Worm (Caenorhabditis elegans) whole organism, early embryonic: ENCODE results near the gene F42A9.6.

ENCODE experiments used
- aly-1 ChIP-seq: sonication (generic microtip); optimal IDR thresholded peaks from 2 replicates; lab custom pipeline; 2016; ENCODE audit warnings: missing genetic modification characterization, missing compliant biosample characterization
- ama-1 ChIP-seq: fragments of 150-350 bp; optimal IDR thresholded peaks from 2 replicates; lab custom pipeline; 2014
- ets-7 ChIP-seq: sonication (generic microtip); optimal IDR thresholded peaks from 2 replicates; lab custom pipeline; 2016; ENCODE audit warnings: missing genotype, missing genetic modification characterization, missing compliant biosample characterization
- flt-1 ChIP-seq: fragments of 200-800 bp; sonication (Bioruptor generic); IDR thresholded peaks from 2 replicates; pipeline ENCODE4 v1.3.6; 2022; ENCODE audit warnings: missing genetic modification characterization, missing compliant biosample characterization
- pes-1 ChIP-seq: fragments of 200-800 bp; sonication (Bioruptor generic); IDR thresholded peaks from 2 replicates; pipeline ENCODE4 v1.3.6; 2022; ENCODE audit warnings: missing genetic modification reagents, missing genetic modification characterization, missing compliant biosample characterization
- tbx-37 ChIP-seq: fragments of 200-800 bp; sonication (Bioruptor generic); conservative IDR thresholded peaks from 2 replicates; pipeline ENCODE4 v1.3.6; 2022; ENCODE audit warnings: missing genetic modification reagents, missing genetic modification characterization, missing compliant biosample characterization

DNA sequence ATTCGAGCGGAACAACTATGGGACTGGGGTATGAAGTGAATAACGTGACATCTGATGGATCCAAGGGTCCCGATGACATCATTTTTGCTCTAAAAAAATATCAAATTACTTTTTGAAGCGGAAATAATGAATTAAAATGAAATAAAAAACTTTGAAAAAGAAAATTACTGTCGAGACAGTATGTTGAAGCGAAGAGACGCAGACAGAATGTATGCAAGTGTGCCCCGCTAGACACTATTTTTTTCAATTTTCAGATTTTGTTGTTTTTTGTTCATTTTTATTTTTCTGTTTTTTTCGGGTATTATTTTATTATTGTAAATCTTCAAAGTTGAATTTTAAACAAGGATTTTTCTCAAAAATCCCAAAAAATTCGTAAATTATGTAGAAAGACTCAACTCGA lies 9.7 kb downstream of the F42A9.6 start, which contains the start of gene F42A9.8:
- TF ChIP-seq pes-1 (GFP tag; lab: Robert Waterston, UW) = no peak
- TF ChIP-seq tbx-37 (GFP tag; lab: Robert Waterston, UW) = no peak
- no peak for TF ChIP-seq aly-1 (tag; lab: Kevin White, UChicago)
- TF ChIP-seq ama-1 (lab: Kevin White, UChicago) = no peak
- TF ChIP-seq ets-7 = no peak
- no peak for TF ChIP-seq flt-1 (GFP tag; lab: Robert Waterston, UW)
